Fruit fly (Drosophila melanogaster) whole organism, embryonic: Measurements from ENCODE around the gene Plzf.
A peak's percentile ranks its signal among the peaks of the same experiment; 100 is the strongest.

Experiments
- Antp ChIP-seq: fragments of 200-800 bp; sonication (Bioruptor generic); optimal IDR thresholded peaks from 3 replicates; lab custom pipeline; 2016; ENCODE audit warnings: missing biosample characterization, missing genetic modification characterization
- CG10543 ChIP-seq: fragments of 200-800 bp; sonication (Bioruptor generic); optimal IDR thresholded peaks from 3 replicates; lab custom pipeline; 2017; ENCODE audit warnings: missing biosample characterization, mild to moderate bottlenecking, missing genetic modification characterization, moderate library complexity
- CG10959 ChIP-seq: fragments of 200-800 bp; sonication (Bioruptor generic); IDR thresholded peaks from 2 replicates; pipeline ENCODE4 v1.3.6; 2022; ENCODE audit warnings: missing biosample characterization, missing genetic modification characterization
- CG14965 ChIP-seq: fragments of 200-800 bp; sonication (Bioruptor generic); optimal IDR thresholded peaks from 2 replicates; lab custom pipeline; 2016; ENCODE audit warnings: missing biosample characterization, missing genetic modification characterization, borderline replicate concordance
- CG17361 ChIP-seq: fragments of 200-800 bp; sonication (Bioruptor generic); IDR thresholded peaks from 3 replicates; pipeline ENCODE4 v1.3.6; 2022; ENCODE audit warnings: missing biosample characterization, missing genetic modification characterization
- CG2875 ChIP-seq: fragments of 200-800 bp; sonication (Bioruptor generic); optimal IDR thresholded peaks from 2 replicates; lab custom pipeline; 2017; ENCODE audit warnings: missing biosample characterization, mild to moderate bottlenecking, missing genetic modification characterization, missing genetic modification reagents
- CG3065 ChIP-seq: fragments of 200-800 bp; sonication (Bioruptor generic); optimal IDR thresholded peaks from 2 replicates; lab custom pipeline; 2016; ENCODE audit warnings: missing biosample characterization, missing genetic modification characterization
- CG31224 ChIP-seq: fragments of 200-800 bp; sonication (Bioruptor generic); IDR thresholded peaks from 2 replicates; pipeline ENCODE4 v1.3.6; 2022; ENCODE audit warnings: missing biosample characterization, missing genetic modification characterization
- CG3407 ChIP-seq: fragments of 200-800 bp; sonication (Bioruptor generic); optimal IDR thresholded peaks from 2 replicates; lab custom pipeline; 2018; ENCODE audit warnings: missing biosample characterization, mild to moderate bottlenecking, missing genetic modification characterization
- CG3726 ChIP-seq: fragments of 200-800 bp; sonication (Bioruptor generic); IDR thresholded peaks from 3 replicates; pipeline ENCODE4, ENCODE4 v1.3.6; 2022; ENCODE audit warnings: missing biosample characterization, missing genetic modification characterization
- CG4854 ChIP-seq: fragments of 200-800 bp; sonication (Bioruptor generic); optimal IDR thresholded peaks from 2 replicates; lab custom pipeline; 2016; ENCODE audit warnings: missing biosample characterization, missing genetic modification characterization, inconsistent platforms
- CG5245 ChIP-seq: fragments of 200-800 bp; sonication (Bioruptor generic); optimal IDR thresholded peaks from 3 replicates; lab custom pipeline; 2016; ENCODE audit warnings: missing biosample characterization, missing genetic modification characterization
- CG6175 ChIP-seq: fragments of 200-800 bp; sonication (Bioruptor generic); IDR thresholded peaks from 3 replicates; pipeline ENCODE4 v1.3.6; 2022; ENCODE audit warnings: missing biosample characterization, missing genetic modification characterization
- CG6654 ChIP-seq: fragments of 200-800 bp; sonication (Bioruptor generic); optimal IDR thresholded peaks from 2 replicates; lab custom pipeline; 2017; ENCODE audit warnings: missing biosample characterization, mild to moderate bottlenecking, missing genetic modification characterization
- CG6765 ChIP-seq: fragments of 200-800 bp; sonication (Bioruptor generic); optimal IDR thresholded peaks from 3 replicates; lab custom pipeline; 2017; ENCODE audit warnings: missing biosample characterization, mild to moderate bottlenecking, missing genetic modification characterization
- CG6813 ChIP-seq: fragments of 200-800 bp; sonication (Bioruptor generic); optimal IDR thresholded peaks from 2 replicates; lab custom pipeline; 2017; ENCODE audit warnings: missing biosample characterization, missing genetic modification characterization, mild to moderate bottlenecking, moderate library complexity, missing genetic modification reagents
- CG7786 ChIP-seq: fragments of 200-800 bp; sonication (Bioruptor generic); optimal IDR thresholded peaks from 2 replicates; lab custom pipeline; 2016; ENCODE audit warnings: missing biosample characterization, missing genetic modification characterization
- CG7928 ChIP-seq: fragments of 200-800 bp; sonication (Bioruptor generic); optimal IDR thresholded peaks from 2 replicates; lab custom pipeline; 2017; ENCODE audit warnings: missing biosample characterization, mild to moderate bottlenecking, missing genetic modification characterization
- CG8290 ChIP-seq, 3 experiments: fragments of 200-800 bp; sonication (Bioruptor generic); optimal IDR thresholded peaks; 2 replicates each; lab custom pipeline; 2016 to 2019; ENCODE audit warnings: missing biosample characterization in 3 of 3, missing genetic modification characterization in 3 of 3, mild to moderate bottlenecking in 2 of 3, moderate library complexity in 1 of 3
- CG8478 ChIP-seq: fragments of >200 bp; optimal IDR thresholded peaks from 2 replicates; lab custom pipeline; 2018
- CG9876 ChIP-seq: fragments of 200-800 bp; sonication (Bioruptor generic); optimal IDR thresholded peaks from 2 replicates; lab custom pipeline; 2016; ENCODE audit warnings: missing biosample characterization, missing genetic modification characterization
- CkIIα-i1 ChIP-seq: fragments of 200-800 bp; sonication (Bioruptor generic); IDR thresholded peaks from 2 replicates; pipeline ENCODE4 v1.3.6; 2022; ENCODE audit warnings: missing biosample characterization, missing genetic modification characterization
- Elba2 ChIP-seq: fragments of 200-800 bp; sonication (Bioruptor generic); optimal IDR thresholded peaks from 3 replicates; lab custom pipeline; 2016; ENCODE audit warnings: missing biosample characterization, missing genetic modification characterization
- Fer2 ChIP-seq: fragments of 200-800 bp; sonication (Bioruptor generic); optimal IDR thresholded peaks from 2 replicates; lab custom pipeline; 2018; ENCODE audit warnings: missing biosample characterization, mild to moderate bottlenecking, missing genetic modification characterization, moderate library complexity
- H2.0 ChIP-seq: fragments of 200-800 bp; sonication (Bioruptor generic); IDR thresholded peaks from 2 replicates; pipeline ENCODE4 v1.3.6; 2022; ENCODE audit warnings: missing biosample characterization, missing genetic modification characterization
- HLH4C ChIP-seq: fragments of 200-800 bp; sonication (Bioruptor generic); IDR thresholded peaks from 3 replicates; pipeline ENCODE4 v1.3.6; 2022; ENCODE audit warnings: missing biosample characterization, missing genetic modification characterization; ENCODE audit not compliant: partially characterized antibody
- Hr3 ChIP-seq: fragments of 200-800 bp; sonication (Bioruptor generic); optimal IDR thresholded peaks from 3 replicates; lab custom pipeline; 2016; ENCODE audit warnings: missing biosample characterization, missing genetic modification characterization
- Med ChIP-seq: fragments of 200-800 bp; sonication (Bioruptor generic); peaks from one replicate; lab custom pipeline; 2016; ENCODE audit warnings: missing biosample characterization, missing genetic modification characterization, mild to moderate bottlenecking, inconsistent platforms, moderate library complexity
- NC2α ChIP-seq: fragments of 200-800 bp; sonication (Bioruptor generic); optimal IDR thresholded peaks from 2 replicates; lab custom pipeline; 2016; ENCODE audit warnings: missing biosample characterization, missing genetic modification characterization
- Ravus ChIP-seq: fragments of 200-800 bp; sonication (Bioruptor generic); IDR thresholded peaks from 2 replicates; pipeline ENCODE4 v1.3.6; 2022; ENCODE audit warnings: missing biosample characterization, missing genetic modification characterization
- Six4 ChIP-seq: fragments of 200-800 bp; sonication (Bioruptor generic); optimal IDR thresholded peaks from 2 replicates; lab custom pipeline; 2016; ENCODE audit warnings: missing biosample characterization, missing genetic modification characterization
- Trl ChIP-seq, 3 experiments: fragments of >200 bp in 2 of 3; fragments of 200-800 bp in 1 of 3; sonication (Bioruptor generic) in 1 of 3; optimal IDR thresholded peaks; 2 replicates in 1 of 3; 3 replicates in 2 of 3; lab custom pipeline; 2016 to 2017; ENCODE audit warnings: missing biosample characterization in 1 of 3, missing genetic modification characterization in 1 of 3
- abd-A ChIP-seq: fragments of 200-800 bp; sonication (Bioruptor generic); optimal IDR thresholded peaks from 3 replicates; lab custom pipeline; 2019; ENCODE audit warnings: missing biosample characterization, mild to moderate bottlenecking, missing genetic modification characterization, moderate library complexity
- ap ChIP-seq: fragments of 200-800 bp; sonication (Bioruptor generic); IDR thresholded peaks from 2 replicates; pipeline ENCODE4 v1.3.6; 2022; ENCODE audit warnings: missing biosample characterization, missing genetic modification characterization
- cg ChIP-seq: fragments of 200-800 bp; sonication (Bioruptor generic); optimal IDR thresholded peaks from 3 replicates; lab custom pipeline; 2019; ENCODE audit warnings: missing biosample characterization, mild to moderate bottlenecking, missing genetic modification characterization, moderate library complexity
- dimm ChIP-seq: fragments of 200-800 bp; sonication (Bioruptor generic); IDR thresholded peaks from 2 replicates; pipeline ENCODE4 v1.3.6; 2022; ENCODE audit warnings: missing biosample characterization, missing genetic modification characterization
- gsb ChIP-seq: fragments of 200-800 bp; sonication (Bioruptor generic); IDR thresholded peaks from 2 replicates; pipeline ENCODE4 v1.3.6; 2022; ENCODE audit warnings: missing biosample characterization, missing genetic modification characterization
- her ChIP-seq: fragments of 200-800 bp; sonication (Bioruptor generic); optimal IDR thresholded peaks from 2 replicates; lab custom pipeline; 2016; ENCODE audit warnings: missing biosample characterization, missing genetic modification characterization
- insv ChIP-seq, 2 experiments: fragments of 200-800 bp; sonication (Bioruptor generic); optimal IDR thresholded peaks; 3 replicates each; lab custom pipeline; 2016 to 2018; ENCODE audit warnings: missing biosample characterization in 2 of 2, missing genetic modification characterization in 2 of 2
- nau ChIP-seq: fragments of 200-800 bp; sonication (Bioruptor generic); optimal IDR thresholded peaks from 3 replicates; lab custom pipeline; 2017; ENCODE audit warnings: missing biosample characterization, mild to moderate bottlenecking, missing genetic modification characterization, missing genetic modification reagents
- oc ChIP-seq: fragments of 200-800 bp; sonication (Bioruptor generic); optimal IDR thresholded peaks from 2 replicates; lab custom pipeline; 2018; ENCODE audit warnings: missing biosample characterization, mild to moderate bottlenecking, missing genetic modification characterization, moderate library complexity
- pb ChIP-seq: fragments of 200-800 bp; sonication (Bioruptor generic); optimal IDR thresholded peaks from 3 replicates; lab custom pipeline; 2016; ENCODE audit warnings: missing biosample characterization, missing genetic modification characterization
- pfk ChIP-seq: fragments of 200-800 bp; sonication (Bioruptor generic); optimal IDR thresholded peaks from 2 replicates; lab custom pipeline; 2018; ENCODE audit warnings: missing biosample characterization, mild to moderate bottlenecking, missing genetic modification characterization, moderate library complexity
- psq ChIP-seq: fragments of 200-800 bp; sonication (Bioruptor generic); optimal IDR thresholded peaks from 2 replicates; lab custom pipeline; 2017; ENCODE audit warnings: missing biosample characterization, missing genetic modification characterization
- scrt ChIP-seq: fragments of 200-800 bp; sonication (Bioruptor generic); optimal IDR thresholded peaks from 2 replicates; lab custom pipeline; 2018; ENCODE audit warnings: missing biosample characterization, mild to moderate bottlenecking, missing genetic modification characterization, moderate library complexity
- seq ChIP-seq: fragments of 200-800 bp; sonication (Bioruptor generic); IDR thresholded peaks from 2 replicates; pipeline ENCODE4 v1.3.6; 2022; ENCODE audit warnings: missing biosample characterization, missing genetic modification characterization
- sim ChIP-seq: fragments of 200-800 bp; sonication (Bioruptor generic); IDR thresholded peaks from 2 replicates; pipeline ENCODE4 v1.3.6; 2022; ENCODE audit warnings: missing biosample characterization, missing genetic modification characterization
- sisA ChIP-seq: fragments of 200-800 bp; sonication (Bioruptor generic); IDR thresholded peaks from 2 replicates; pipeline ENCODE4 v1.3.6; 2022; ENCODE audit warnings: missing biosample characterization, missing genetic modification characterization
- tgo ChIP-seq: fragments of 200-800 bp; sonication (Bioruptor generic); IDR thresholded peaks from 3 replicates; pipeline ENCODE4 v1.3.6; 2022; ENCODE audit warnings: missing biosample characterization, missing genetic modification characterization
- tin ChIP-seq: fragments of 200-800 bp; sonication (Bioruptor generic); optimal IDR thresholded peaks from 3 replicates; lab custom pipeline; 2016; ENCODE audit warnings: missing biosample characterization, missing genetic modification characterization
- vfl ChIP-seq: fragments of 200-800 bp; sonication (Bioruptor generic); optimal IDR thresholded peaks from 2 replicates; lab custom pipeline; 2016; ENCODE audit warnings: missing biosample characterization, missing genetic modification characterization
- z ChIP-seq: fragments of 200-800 bp; sonication (Bioruptor generic); IDR thresholded peaks from 3 replicates; pipeline ENCODE4 v1.3.6; 2022; ENCODE audit warnings: missing biosample characterization, missing genetic modification characterization

The Plzf gene

DNA sequence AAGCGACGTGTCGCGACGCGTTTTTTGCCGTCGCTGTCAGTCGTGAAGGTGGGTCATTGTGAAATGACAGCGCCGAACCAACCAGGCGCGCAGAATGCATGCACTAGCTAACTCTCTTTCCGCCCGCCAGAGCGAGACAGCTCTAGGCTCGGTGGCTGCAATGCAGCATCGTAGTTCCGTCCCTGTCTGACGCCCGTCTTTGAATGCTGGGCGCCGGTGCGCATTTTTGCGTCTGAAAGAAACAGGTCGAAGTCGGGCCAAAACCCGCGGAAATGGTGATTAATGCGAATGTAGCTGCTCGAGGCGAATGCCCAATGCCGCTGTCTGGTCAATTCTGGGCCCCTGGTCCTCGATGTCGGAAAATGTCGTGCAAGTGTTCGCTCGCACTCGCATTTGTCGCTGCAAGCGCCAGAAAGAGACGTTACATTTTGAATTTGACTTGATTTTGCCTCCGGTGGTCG lies 41.4 kb downstream of the Plzf start (continued):
- peak; percentile 23 for TF ChIP-seq vfl (GFP tag; lab: Kevin White, UChicago)
- TF ChIP-seq CG8478 (lab: Kevin White, UChicago): peak; percentile 94
- peak; percentile 2 for TF ChIP-seq tin (GFP tag; lab: Kevin White, UChicago)
- no peak for TF ChIP-seq z
- TF ChIP-seq CG6654: no peak
- peak; percentile 77 for TF ChIP-seq her (GFP tag; lab: Kevin White, UChicago)
- peak; percentile 100 for TF ChIP-seq CG10543 (GFP tag; lab: Kevin White, UChicago)
- peak; percentile 50 for TF ChIP-seq CG6813 (GFP tag; lab: Kevin White, UChicago)
- no peak for TF ChIP-seq CG17361
- TF ChIP-seq gsb (GFP tag; lab: Robert Waterston, UW): no peak
- TF ChIP-seq CG5245 (GFP tag; lab: Kevin White, UChicago): no peak
- peak; percentile 41 for TF ChIP-seq CG3065
- no peak for TF ChIP-seq tgo (GFP tag; lab: Robert Waterston, UW)
- TF ChIP-seq CG10959 (GFP tag; lab: Robert Waterston, UW): no peak
- TF ChIP-seq HLH4C (GFP tag; lab: Robert Waterston, UW): no peak
- TF ChIP-seq cg (GFP tag; lab: Kevin White, UChicago): peak; percentile 69
- TF ChIP-seq CG6765 (GFP tag; lab: Kevin White, UChicago): peak; percentile 52
- no peak for TF ChIP-seq Hr3 (GFP tag; lab: Kevin White, UChicago)
- peak; percentile 61 for TF ChIP-seq CG2875 (GFP tag; lab: Kevin White, UChicago)
- no peak for TF ChIP-seq seq (GFP tag; lab: Robert Waterston, UW)
- peak; percentile 5 for TF ChIP-seq Antp (GFP tag; lab: Kevin White, UChicago)
- no peak for TF ChIP-seq CG14965
- TF ChIP-seq Med (GFP tag; lab: Kevin White, UChicago): peak; percentile 96
- TF ChIP-seq psq (GFP tag; lab: Kevin White, UChicago): peak; percentile 6
- no peak for TF ChIP-seq CG6175
- TF ChIP-seq scrt (GFP tag; lab: Kevin White, UChicago): no peak
- TF ChIP-seq Six4 (GFP tag; lab: Kevin White, UChicago): no peak
- TF ChIP-seq NC2α (GFP tag; lab: Kevin White, UChicago): peak; percentile 33
- TF ChIP-seq dimm (GFP tag; lab: Robert Waterston, UW): no peak
- no peak for TF ChIP-seq CG7786 (GFP tag; lab: Kevin White, UChicago)
- peak; percentile 53 for TF ChIP-seq CG8290 (GFP tag; optimal IDR thresholded peaks at IDR 0.05; lab: Kevin White, UChicago)
- TF ChIP-seq CG8290 (tag; optimal IDR thresholded peaks at IDR 0.05; lab: Kevin White, UChicago): peak; percentile 90 to 93
- TF ChIP-seq oc (tag; lab: Kevin White, UChicago): peak; percentile 90
- TF ChIP-seq pb (GFP tag; lab: Kevin White, UChicago): peak; percentile 87
- no peak for TF ChIP-seq sisA
- TF ChIP-seq Ravus (GFP tag; lab: Robert Waterston, UW): no peak
- peak; percentile 76 for TF ChIP-seq pfk (GFP tag; lab: Kevin White, UChicago)
- TF ChIP-seq sim (GFP tag; lab: Robert Waterston, UW): no peak
- no peak for TF ChIP-seq Fer2
- no peak for TF ChIP-seq H2.0 (GFP tag; lab: Robert Waterston, UW)
- peak; percentile 84 for TF ChIP-seq nau (GFP tag; lab: Kevin White, UChicago)
- peak; percentile 100 for TF ChIP-seq abd-A (tag; lab: Kevin White, UChicago)
- TF ChIP-seq CG9876: no peak
- no peak for TF ChIP-seq Elba2 (GFP tag; lab: Kevin White, UChicago)
- no peak for TF ChIP-seq Trl (optimal IDR thresholded peaks at IDR 0.05; lab: Kevin White, UChicago)
- TF ChIP-seq Trl (GFP tag; optimal IDR thresholded peaks at IDR 0.05; lab: Kevin White, UChicago): no peak
- TF ChIP-seq CG3407 (GFP tag; lab: Kevin White, UChicago): no peak
- TF ChIP-seq CG31224 (GFP tag; lab: Robert Waterston, UW): no peak
- TF ChIP-seq CG4854: no peak
- TF ChIP-seq ap (GFP tag; lab: Robert Waterston, UW): no peak
- TF ChIP-seq CG3726 (GFP tag; lab: Robert Waterston, UW): no peak
- TF ChIP-seq CkIIα-i1 (GFP tag; lab: Robert Waterston, UW): no peak
- TF ChIP-seq CG7928 (GFP tag; lab: Kevin White, UChicago): peak; percentile 36
- TF ChIP-seq insv (GFP tag; optimal IDR thresholded peaks at IDR 0.05; lab: Kevin White, UChicago): peak in 1 of 2 experiments; percentile 76
